Worm (Caenorhabditis elegans) whole organism, late embryonic: ENCODE measurements around the gene nol-6.

Experiments used
- T23F11.4 ChIP-seq: fragments of 200-800 bp; sonication (Bioruptor generic); optimal IDR thresholded peaks from 2 replicates; lab custom pipeline; 2018; ENCODE audit warnings: mild to moderate bottlenecking, missing genetic modification characterization, missing compliant biosample characterization
- ahr-1 ChIP-seq: sonication (generic microtip); optimal IDR thresholded peaks from 2 replicates; lab custom pipeline; 2016; ENCODE audit warnings: missing genetic modification characterization, missing compliant biosample characterization
- ama-1 ChIP-seq: fragments of 150-350 bp; optimal IDR thresholded peaks from 2 replicates; lab custom pipeline; 2014
- ceh-14 ChIP-seq: sonication (generic microtip); optimal IDR thresholded peaks from 2 replicates; lab custom pipeline; 2016; ENCODE audit warnings: missing genotype, missing genetic modification characterization, missing compliant biosample characterization
- ceh-19 ChIP-seq: fragments of 200-800 bp; sonication (Bioruptor generic); optimal IDR thresholded peaks from 2 replicates; lab custom pipeline; 2018; ENCODE audit warnings: mild to moderate bottlenecking, missing genetic modification characterization, missing compliant biosample characterization
- ceh-22 ChIP-seq: sonication (generic microtip); optimal IDR thresholded peaks from 2 replicates; lab custom pipeline; 2017; ENCODE audit warnings: missing biosample characterization, missing genetic modification characterization
- ceh-6 ChIP-seq: fragments of 200-800 bp; sonication (Bioruptor generic); optimal IDR thresholded peaks from 2 replicates; lab custom pipeline; 2018; ENCODE audit warnings: mild to moderate bottlenecking, missing genetic modification characterization, missing compliant biosample characterization
- dmd-4 ChIP-seq: sonication (generic microtip); optimal IDR thresholded peaks from 2 replicates; lab custom pipeline; 2016; ENCODE audit warnings: borderline replicate concordance, missing genetic modification characterization, missing compliant biosample characterization
- dve-1 ChIP-seq: sonication (generic microtip); optimal IDR thresholded peaks from 2 replicates; lab custom pipeline; 2017; ENCODE audit warnings: antibody characterized with exemption, mild to moderate bottlenecking, missing genetic modification characterization, missing compliant biosample characterization
- ets-4 ChIP-seq: sonication (generic microtip); optimal IDR thresholded peaks from 2 replicates; lab custom pipeline; 2016; ENCODE audit warnings: missing genetic modification characterization, missing compliant biosample characterization
- eyg-1 ChIP-seq: sonication (generic microtip); optimal IDR thresholded peaks from 2 replicates; lab custom pipeline; 2016; ENCODE audit warnings: missing genotype, missing genetic modification characterization, missing compliant biosample characterization
- fax-1 ChIP-seq: sonication (generic microtip); optimal IDR thresholded peaks from 2 replicates; lab custom pipeline; 2016; ENCODE audit warnings: missing genotype, missing genetic modification characterization, missing compliant biosample characterization
- fkh-10 ChIP-seq: fragments of 150-350 bp; optimal IDR thresholded peaks from 2 replicates; lab custom pipeline; 2014; ENCODE audit warnings: missing biosample characterization, missing genetic modification reagents, missing genetic modification characterization
- gmeb-2 ChIP-seq: sonication (generic microtip); optimal IDR thresholded peaks from 2 replicates; lab custom pipeline; 2016; ENCODE audit warnings: missing genetic modification characterization, inconsistent platforms, missing compliant biosample characterization
- hlh-13 ChIP-seq: fragments of 200-800 bp; sonication (Bioruptor generic); optimal IDR thresholded peaks from 2 replicates; lab custom pipeline; 2018; ENCODE audit warnings: mild to moderate bottlenecking, missing genetic modification characterization, missing compliant biosample characterization
- hlh-15 ChIP-seq: sonication (generic microtip); optimal IDR thresholded peaks from 2 replicates; lab custom pipeline; 2016; ENCODE audit warnings: missing genetic modification characterization, missing compliant biosample characterization
- hlh-8 ChIP-seq: sonication (generic microtip); optimal IDR thresholded peaks from 2 replicates; lab custom pipeline; 2016; ENCODE audit warnings: missing genotype, missing genetic modification characterization, missing compliant biosample characterization
- lim-6 ChIP-seq: sonication (generic microtip); optimal IDR thresholded peaks from 2 replicates; lab custom pipeline; 2016; ENCODE audit warnings: missing genetic modification characterization, missing compliant biosample characterization
- mec-3 ChIP-seq: sonication (generic microtip); optimal IDR thresholded peaks from 2 replicates; lab custom pipeline; 2016; ENCODE audit warnings: borderline replicate concordance, missing genetic modification characterization, missing compliant biosample characterization
- nfya-1 ChIP-seq: sonication (generic microtip); optimal IDR thresholded peaks from 2 replicates; lab custom pipeline; 2017; ENCODE audit warnings: missing genetic modification characterization, mild to moderate bottlenecking, missing compliant biosample characterization, antibody characterized with exemption, moderate library complexity
- nhr-11 ChIP-seq: fragments of 150-350 bp; optimal IDR thresholded peaks from 2 replicates; lab custom pipeline; 2014; ENCODE audit warnings: missing biosample characterization, missing genetic modification characterization
- pat-9 ChIP-seq: fragments of 200-800 bp; sonication (Bioruptor generic); optimal IDR thresholded peaks from 2 replicates; lab custom pipeline; 2018; ENCODE audit warnings: mild to moderate bottlenecking, missing genetic modification characterization, moderate library complexity, missing compliant biosample characterization
- pax-1 ChIP-seq: fragments of 150-350 bp; optimal IDR thresholded peaks from 2 replicates; lab custom pipeline; 2014; ENCODE audit warnings: missing biosample characterization, missing genetic modification characterization
- pha-2 ChIP-seq: sonication (generic microtip); optimal IDR thresholded peaks from 2 replicates; lab custom pipeline; 2017; ENCODE audit warnings: mild to moderate bottlenecking, missing genetic modification characterization, missing compliant biosample characterization
- pha-4 ChIP-seq: fragments of 150-350 bp; optimal IDR thresholded peaks from 2 replicates; lab custom pipeline; 2018; ENCODE audit warnings: missing biosample characterization, missing genetic modification reagents, missing genetic modification characterization
- pqm-1 ChIP-seq: sonication (generic microtip); optimal IDR thresholded peaks from 2 replicates; lab custom pipeline; 2016; ENCODE audit warnings: missing genetic modification characterization, missing compliant biosample characterization
- pros-1 ChIP-seq: fragments of 150-350 bp; optimal IDR thresholded peaks from 2 replicates; lab custom pipeline; 2014; ENCODE audit warnings: missing biosample characterization, missing genetic modification reagents, missing genetic modification characterization
- rnt-1 ChIP-seq: sonication (generic microtip); optimal IDR thresholded peaks from 2 replicates; lab custom pipeline; 2016; ENCODE audit warnings: missing genetic modification characterization, missing compliant biosample characterization
- sox-2 ChIP-seq: fragments of 200-800 bp; sonication (Bioruptor generic); IDR thresholded peaks from 2 replicates; pipeline ENCODE4 v1.3.6; 2022; ENCODE audit warnings: missing genetic modification reagents, missing genetic modification characterization, missing compliant biosample characterization
- unc-3 ChIP-seq, 2 experiments: fragments of 200-800 bp in 1 of 2; sonication (Bioruptor generic) in 1 of 2; sonication (generic microtip) in 1 of 2; conservative IDR thresholded peaks in 1 of 2; optimal IDR thresholded peaks in 1 of 2; 2 replicates each; pipeline versions ENCODE4 v1.3.6 to Lab custom; 2016 to 2022; ENCODE audit warnings: missing compliant biosample characterization in 2 of 2, missing genetic modification characterization in 2 of 2, missing genetic modification reagents in 1 of 2
- unc-42 ChIP-seq: sonication (generic microtip); optimal IDR thresholded peaks from 2 replicates; lab custom pipeline; 2016; ENCODE audit warnings: missing genotype, missing genetic modification characterization, missing compliant biosample characterization
- unc-55 ChIP-seq: sonication (generic microtip); optimal IDR thresholded peaks from 2 replicates; lab custom pipeline; 2017; ENCODE audit warnings: missing biosample characterization, missing genetic modification reagents, missing genetic modification characterization
- unc-86 ChIP-seq: sonication (generic microtip); optimal IDR thresholded peaks from 2 replicates; lab custom pipeline; 2016; ENCODE audit warnings: missing genetic modification characterization, missing compliant biosample characterization
- ztf-16 ChIP-seq: sonication (generic microtip); optimal IDR thresholded peaks from 2 replicates; lab custom pipeline; 2017; ENCODE audit warnings: missing genetic modification characterization, missing compliant biosample characterization

Gene nol-6

DNA sequence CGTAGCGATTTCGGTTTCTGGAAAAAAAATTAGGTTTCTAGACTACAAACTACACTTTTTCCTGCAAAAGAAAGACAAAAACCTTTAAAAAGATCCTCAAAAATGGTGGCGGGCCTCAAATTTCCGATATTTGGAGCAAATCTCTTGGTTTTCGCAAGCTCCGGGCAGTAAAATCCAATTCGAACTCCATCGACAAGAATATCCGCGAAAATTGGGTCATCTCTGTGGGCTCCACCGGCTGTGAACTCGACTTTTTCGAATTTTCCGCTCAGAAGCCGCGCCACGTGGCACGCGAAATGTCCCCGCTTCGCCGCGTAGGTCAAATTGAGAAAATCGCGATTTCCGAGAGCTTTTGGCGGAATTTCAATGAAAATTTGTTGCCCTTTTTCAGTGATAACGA lies 584 bp downstream of the nol-6 start:
- TF ChIP-seq ama-1 (lab: Kevin White, UChicago) (no peak), ceh-6 (GFP tag; lab: Kevin White, UChicago) (no peak), rnt-1 (tag; lab: Kevin White, UChicago) (no peak), pha-4 (tag; lab: Kevin White, UChicago) (no peak), hlh-8 (tag; lab: Kevin White, UChicago) (no peak), unc-86 (no peak), dmd-4 (tag; lab: Kevin White, UChicago) (no peak), pat-9 (no peak), hlh-15 (tag; lab: Kevin White, UChicago) (no peak), lim-6 (tag; lab: Kevin White, UChicago) (no peak), ceh-19 (GFP tag; lab: Kevin White, UChicago) (no peak), pax-1 (tag; lab: Kevin White, UChicago) (no peak), fkh-10 (GFP tag; lab: Kevin White, UChicago) (no peak), eyg-1 (tag; lab: Kevin White, UChicago) (no peak), pqm-1 (tag; lab: Kevin White, UChicago) (no peak), T23F11.4 (GFP tag; lab: Kevin White, UChicago) (no peak)

DNA sequence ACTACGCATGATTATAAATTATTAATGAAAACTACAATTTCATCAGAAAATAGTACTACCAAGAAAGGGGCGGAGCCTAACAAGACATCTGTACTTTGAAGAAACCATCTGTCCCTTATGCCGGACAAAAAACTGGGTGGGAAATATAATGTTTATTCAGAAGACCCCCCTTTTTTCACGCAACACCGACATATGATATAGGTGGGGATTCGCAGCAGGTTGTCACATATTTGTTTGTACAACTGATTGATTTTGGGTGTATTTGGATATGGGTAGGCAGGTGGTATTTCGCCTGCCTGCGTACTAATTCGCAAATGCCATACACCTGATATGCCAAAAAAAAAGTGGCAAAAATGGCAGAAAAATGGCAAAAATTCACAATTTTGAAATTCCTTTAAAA lies 13.6 kb downstream of the nol-6 start, which contains the start of gene Y51H7C.10:
TSS of gene Y51H7C.10 (minus strand) at position 101 of the 400 bp plus-strand sequence.
- TF ChIP-seq pqm-1 (tag; lab: Kevin White, UChicago), result no peak
- no peak for TF ChIP-seq ceh-6 (GFP tag; lab: Kevin White, UChicago)
- TF ChIP-seq hlh-13 (GFP tag; lab: Kevin White, UChicago), result no peak
- no peak for TF ChIP-seq nhr-11 (tag; lab: Kevin White, UChicago)
- no peak for TF ChIP-seq nfya-1 (tag; lab: Kevin White, UChicago)
- TF ChIP-seq ceh-19 (GFP tag; lab: Kevin White, UChicago), result no peak
- no peak for TF ChIP-seq dmd-4 (tag; lab: Kevin White, UChicago)
- TF ChIP-seq fkh-10 (GFP tag; lab: Kevin White, UChicago), result no peak
- TF ChIP-seq pha-2 (tag; lab: Kevin White, UChicago), result no peak
- no peak for TF ChIP-seq ceh-14 (tag; lab: Kevin White, UChicago)
- TF ChIP-seq ztf-16, result no peak
- no peak for TF ChIP-seq mec-3 (tag; lab: Kevin White, UChicago)
- TF ChIP-seq pros-1 (tag; lab: Kevin White, UChicago), result no peak
- no peak for TF ChIP-seq ahr-1 (tag; lab: Kevin White, UChicago)
- TF ChIP-seq unc-3 (GFP tag; conservative IDR thresholded peaks at IDR 0.05; lab: Robert Waterston, UW), result no peak
- no peak for TF ChIP-seq unc-3 (tag; optimal IDR thresholded peaks at IDR 0.05; lab: Kevin White, UChicago)
- no peak for TF ChIP-seq sox-2 (GFP tag; lab: Robert Waterston, UW)
- TF ChIP-seq fax-1 (tag; lab: Kevin White, UChicago), result no peak
- TF ChIP-seq hlh-8 (tag; lab: Kevin White, UChicago), result no peak
- TF ChIP-seq lim-6 (tag; lab: Kevin White, UChicago), result no peak
- no peak for TF ChIP-seq T23F11.4 (GFP tag; lab: Kevin White, UChicago)

DNA sequence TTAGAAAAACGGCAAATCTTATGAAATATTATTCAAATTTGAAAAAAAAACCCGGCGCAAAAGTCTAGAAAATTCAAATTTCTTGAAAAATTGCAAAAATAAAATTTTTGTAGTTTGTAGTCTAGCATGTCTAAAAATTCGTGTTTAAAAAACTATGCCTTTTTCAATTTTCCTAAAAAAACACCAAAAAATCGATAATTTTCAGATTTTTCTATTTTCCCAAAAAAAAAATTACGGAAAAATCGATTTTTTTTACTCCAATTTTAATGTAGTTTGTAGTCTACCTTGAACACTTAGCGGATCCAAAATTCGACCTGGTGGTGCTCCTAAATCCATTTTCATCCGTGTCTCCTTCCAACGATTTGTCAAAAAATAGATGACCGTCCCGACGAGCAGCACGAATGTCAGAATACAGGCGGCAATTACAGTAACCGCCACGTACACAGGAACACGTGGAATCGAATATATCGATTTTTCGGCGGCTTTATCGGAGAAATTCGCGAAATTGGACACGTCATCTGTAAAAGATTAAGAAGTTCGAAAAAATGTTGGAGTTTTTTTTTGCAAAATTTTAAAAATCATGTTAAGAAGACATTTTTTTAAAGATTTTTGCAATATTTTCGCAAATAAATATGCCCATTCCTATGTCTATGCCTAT lies 16.4 kb downstream of the nol-6 start:
- TF ChIP-seq unc-55 (GFP tag; lab: Kevin White, UChicago) (no peak), dve-1 (tag; lab: Kevin White, UChicago) (no peak), ets-4 (tag; lab: Kevin White, UChicago) (no peak), gmeb-2 (no peak), hlh-8 (tag; lab: Kevin White, UChicago) (no peak), pha-2 (tag; lab: Kevin White, UChicago) (no peak), unc-42 (tag; lab: Kevin White, UChicago) (no peak), hlh-13 (GFP tag; lab: Kevin White, UChicago) (no peak), ceh-22 (tag; lab: Kevin White, UChicago) (no peak), ceh-14 (tag; lab: Kevin White, UChicago) (no peak)
